Worm (Caenorhabditis elegans) whole organism, L4 larva: Measurements from ENCODE around the gene cest-2.3.

Experiments
- F37D6.2 ChIP-seq: sonication (generic microtip); optimal IDR thresholded peaks from 2 replicates; lab custom pipeline; 2016; ENCODE audit warnings: mild to moderate bottlenecking, missing genetic modification characterization, missing compliant biosample characterization
- R02D3.7 ChIP-seq: fragments of 150-350 bp; sonication (generic microtip); optimal IDR thresholded peaks from 3 replicates; lab custom pipeline; 2014; ENCODE audit warnings: missing biosample characterization, missing genetic modification characterization
- T20F7.1 ChIP-seq: fragments of 200-800 bp; sonication (Bioruptor generic); optimal IDR thresholded peaks from 2 replicates; lab custom pipeline; 2018; ENCODE audit warnings: mild to moderate bottlenecking, missing genetic modification characterization, missing compliant biosample characterization
- T26A8.4 ChIP-seq: fragments of 200-800 bp; sonication (Bioruptor generic); IDR thresholded peaks from 2 replicates; pipeline ENCODE4 v1.3.6; 2022; ENCODE audit warnings: missing genetic modification characterization, missing compliant biosample characterization
- ZK337.2 ChIP-seq: fragments of 200-800 bp; sonication (Bioruptor generic); IDR thresholded peaks from 2 replicates; pipeline ENCODE4 v1.3.6; 2022; ENCODE audit warnings: missing genetic modification reagents, missing genetic modification characterization, missing compliant biosample characterization
- arid-1 ChIP-seq: fragments of 200-800 bp; sonication (Bioruptor generic); conservative IDR thresholded peaks from 2 replicates; pipeline ENCODE4 v1.3.6; 2022; ENCODE audit warnings: missing genetic modification reagents, missing genetic modification characterization, missing compliant biosample characterization
- ceh-28 ChIP-seq: fragments of 150-350 bp; optimal IDR thresholded peaks from 2 replicates; lab custom pipeline; 2014; ENCODE audit warnings: missing biosample characterization, missing genetic modification reagents, missing genetic modification characterization
- cey-2 ChIP-seq: sonication (generic microtip); optimal IDR thresholded peaks from 3 replicates; lab custom pipeline; 2017; ENCODE audit warnings: missing genetic modification characterization, mild to moderate bottlenecking, missing compliant biosample characterization, antibody characterized with exemption, borderline replicate concordance; ENCODE audit not compliant: insufficient read depth
- ctbp-1 ChIP-seq: fragments of 200-800 bp; sonication (Bioruptor generic); IDR thresholded peaks from 2 replicates; pipeline ENCODE4 v1.3.6; 2022; ENCODE audit warnings: missing genetic modification reagents, missing genetic modification characterization, missing compliant biosample characterization
- daf-12 ChIP-seq: fragments of 150-350 bp; optimal IDR thresholded peaks from 2 replicates; lab custom pipeline; 2014; ENCODE audit warnings: missing biosample characterization, missing genetic modification reagents, missing genetic modification characterization
- daf-16 ChIP-seq, 3 experiments: sonication (generic microtip); optimal IDR thresholded peaks; 2 replicates each; lab custom pipeline; 2016 to 2017; ENCODE audit warnings: missing genetic modification characterization in 3 of 3, missing genetic modification reagents in 3 of 3, mild to moderate bottlenecking in 2 of 3, missing compliant biosample characterization in 2 of 3, missing biosample characterization in 1 of 3, moderate library complexity in 1 of 3
- daf-19 ChIP-seq: fragments of 200-800 bp; sonication (Bioruptor generic); conservative IDR thresholded peaks from 2 replicates; pipeline ENCODE4 v1.3.6; 2022; ENCODE audit warnings: missing genetic modification characterization, missing compliant biosample characterization
- dmd-8 ChIP-seq: fragments of 200-800 bp; sonication (Bioruptor generic); IDR thresholded peaks from 2 replicates; pipeline ENCODE4 v1.3.6; 2022; ENCODE audit warnings: missing genetic modification characterization, missing compliant biosample characterization
- dpl-1 ChIP-seq: fragments of 150-350 bp; optimal IDR thresholded peaks from 2 replicates; lab custom pipeline; 2014; ENCODE audit warnings: missing biosample characterization, missing genetic modification reagents, missing genetic modification characterization
- duxl-1 ChIP-seq: sonication (generic microtip); optimal IDR thresholded peaks from 2 replicates; lab custom pipeline; 2016; ENCODE audit warnings: mild to moderate bottlenecking, missing genetic modification characterization, moderate library complexity, missing compliant biosample characterization; ENCODE audit not compliant: poor library complexity
- fos-1 ChIP-seq: fragments of 150-350 bp; optimal IDR thresholded peaks from 2 replicates; lab custom pipeline; 2014; ENCODE audit warnings: missing biosample characterization, missing genetic modification characterization
- gei-8 ChIP-seq: fragments of 200-800 bp; sonication (Bioruptor generic); optimal IDR thresholded peaks from 2 replicates; lab custom pipeline; 2018; ENCODE audit warnings: mild to moderate bottlenecking, missing genetic modification characterization, missing compliant biosample characterization
- hlh-11 ChIP-seq: fragments of 200-800 bp; sonication (Bioruptor generic); optimal IDR thresholded peaks from 2 replicates; lab custom pipeline; 2018; ENCODE audit warnings: mild to moderate bottlenecking, missing genetic modification characterization, missing compliant biosample characterization
- hlh-30 ChIP-seq: sonication (generic microtip); optimal IDR thresholded peaks from 2 replicates; lab custom pipeline; 2017; ENCODE audit warnings: antibody characterized with exemption, mild to moderate bottlenecking, missing genetic modification characterization, missing compliant biosample characterization; ENCODE audit not compliant: insufficient read depth
- hmg-1.1 ChIP-seq: fragments of 200-800 bp; sonication (Bioruptor generic); IDR thresholded peaks from 2 replicates; pipeline ENCODE4 v1.3.6; 2022; ENCODE audit warnings: missing genetic modification reagents, missing genetic modification characterization, missing compliant biosample characterization
- jun-1 ChIP-seq: fragments of 150-350 bp; optimal IDR thresholded peaks from 2 replicates; lab custom pipeline; 2014; ENCODE audit warnings: missing biosample characterization, missing genetic modification reagents, missing genetic modification characterization
- lin-1 ChIP-seq: fragments of 200-800 bp; sonication (Bioruptor generic); IDR thresholded peaks from 2 replicates; pipeline ENCODE4 v1.3.6; 2022; ENCODE audit warnings: missing genetic modification reagents, missing genetic modification characterization, missing compliant biosample characterization
- lin-29 ChIP-seq: fragments of 200-800 bp; sonication (Bioruptor generic); IDR thresholded peaks from 2 replicates; pipeline ENCODE4 v1.3.6; 2022; ENCODE audit warnings: missing genetic modification reagents, missing genetic modification characterization, missing compliant biosample characterization
- lin-38 ChIP-seq: fragments of 200-800 bp; sonication (Bioruptor generic); IDR thresholded peaks from 2 replicates; pipeline ENCODE4 v1.3.6; 2022; ENCODE audit warnings: missing genetic modification reagents, missing genetic modification characterization, missing compliant biosample characterization
- lir-3 ChIP-seq: sonication (generic microtip); optimal IDR thresholded peaks from 2 replicates; lab custom pipeline; 2016; ENCODE audit warnings: mild to moderate bottlenecking, missing genetic modification characterization, missing compliant biosample characterization
- lsy-2 ChIP-seq, 2 experiments: fragments of 150-350 bp in 1 of 2; sonication (generic microtip) in 1 of 2; optimal IDR thresholded peaks; 2 replicates each; lab custom pipeline; 2014 to 2017; ENCODE audit warnings: missing biosample characterization in 2 of 2, missing genetic modification characterization in 2 of 2
- madf-9 ChIP-seq: fragments of 200-800 bp; sonication (Bioruptor generic); conservative IDR thresholded peaks from 2 replicates; pipeline ENCODE4 v1.3.6; 2022; ENCODE audit warnings: missing genetic modification reagents, missing genetic modification characterization, missing compliant biosample characterization
- mdt-29 ChIP-seq: fragments of 200-800 bp; sonication (Bioruptor generic); IDR thresholded peaks from 2 replicates; pipeline ENCODE4 v1.3.6; 2022; ENCODE audit warnings: missing genetic modification reagents, missing genetic modification characterization, missing compliant biosample characterization
- mep-1 ChIP-seq: fragments of 150-350 bp; sonication (generic microtip); optimal IDR thresholded peaks from 3 replicates; lab custom pipeline; 2014; ENCODE audit warnings: missing biosample characterization, missing genetic modification characterization
- mxl-2 ChIP-seq: fragments of 200-800 bp; sonication (Bioruptor generic); conservative IDR thresholded peaks from 2 replicates; pipeline ENCODE4 v1.3.6; 2022; ENCODE audit warnings: missing genetic modification reagents, missing genetic modification characterization, missing compliant biosample characterization
- nhr-10 ChIP-seq: fragments of 150-350 bp; optimal IDR thresholded peaks from 2 replicates; lab custom pipeline; 2014; ENCODE audit warnings: missing biosample characterization, missing genetic modification characterization
- nhr-11 ChIP-seq: fragments of 150-350 bp; optimal IDR thresholded peaks from 2 replicates; lab custom pipeline; 2014; ENCODE audit warnings: missing biosample characterization, missing genetic modification characterization
- nhr-111 ChIP-seq: fragments of 200-800 bp; sonication (Bioruptor generic); optimal IDR thresholded peaks from 2 replicates; lab custom pipeline; 2018; ENCODE audit warnings: mild to moderate bottlenecking, missing genetic modification characterization, missing compliant biosample characterization
- nhr-237 ChIP-seq: sonication (generic microtip); optimal IDR thresholded peaks from 2 replicates; lab custom pipeline; 2017; ENCODE audit warnings: missing biosample characterization, missing genetic modification characterization
- nhr-28 ChIP-seq: fragments of 150-350 bp; optimal IDR thresholded peaks from 2 replicates; lab custom pipeline; 2014; ENCODE audit warnings: missing biosample characterization, missing genetic modification characterization
- nhr-6 ChIP-seq: fragments of 150-350 bp; optimal IDR thresholded peaks from 2 replicates; lab custom pipeline; 2014; ENCODE audit warnings: missing biosample characterization, missing genetic modification characterization
- pha-4 ChIP-seq, 2 experiments: fragments of 150-350 bp in 1 of 2; fragments of 200-800 bp in 1 of 2; sonication (Bioruptor generic) in 1 of 2; IDR thresholded peaks in 1 of 2; optimal IDR thresholded peaks in 1 of 2; 2 replicates each; pipeline versions ENCODE4 v1.3.6 to Lab custom; 2014 to 2022; ENCODE audit warnings: missing genetic modification characterization in 2 of 2, missing genetic modification reagents in 2 of 2, missing biosample characterization in 1 of 2, missing compliant biosample characterization in 1 of 2
- php-3 ChIP-seq: fragments of 200-800 bp; sonication (Bioruptor generic); IDR thresholded peaks from 2 replicates; pipeline ENCODE4 v1.3.6; 2022; ENCODE audit warnings: missing genetic modification reagents, missing genetic modification characterization, missing compliant biosample characterization
- pqm-1 ChIP-seq: sonication (generic microtip); optimal IDR thresholded peaks from 2 replicates; lab custom pipeline; 2017; ENCODE audit warnings: missing biosample characterization, missing genetic modification characterization
- sdz-12 ChIP-seq: fragments of 200-800 bp; sonication (Bioruptor generic); optimal IDR thresholded peaks from 2 replicates; lab custom pipeline; 2018; ENCODE audit warnings: mild to moderate bottlenecking, missing genetic modification characterization, missing compliant biosample characterization
- set-16 ChIP-seq: fragments of 200-800 bp; sonication (Bioruptor generic); IDR thresholded peaks from 2 replicates; pipeline ENCODE4 v1.3.6; 2022; ENCODE audit warnings: missing genetic modification reagents, missing genetic modification characterization, missing compliant biosample characterization
- skn-1 ChIP-seq: fragments of 150-350 bp; optimal IDR thresholded peaks from 2 replicates; lab custom pipeline; 2014; ENCODE audit warnings: missing biosample characterization, missing genetic modification characterization
- spr-3 ChIP-seq: fragments of 200-800 bp; sonication (Bioruptor generic); optimal IDR thresholded peaks from 2 replicates; lab custom pipeline; 2018; ENCODE audit warnings: mild to moderate bottlenecking, missing genetic modification characterization, missing compliant biosample characterization
- unc-130 ChIP-seq: sonication (generic microtip); optimal IDR thresholded peaks from 2 replicates; lab custom pipeline; 2016; ENCODE audit warnings: missing genetic modification reagents, missing genetic modification characterization, missing compliant biosample characterization
- vab-7 ChIP-seq: fragments of 200-800 bp; sonication (Bioruptor generic); IDR thresholded peaks from 2 replicates; pipeline ENCODE4 v1.3.6; 2022; ENCODE audit warnings: missing genetic modification reagents, missing genetic modification characterization, missing compliant biosample characterization
- zag-1 ChIP-seq: fragments of 150-350 bp; optimal IDR thresholded peaks from 2 replicates; lab custom pipeline; 2014; ENCODE audit warnings: missing biosample characterization, missing genetic modification characterization
- zfp-3 ChIP-seq: fragments of 200-800 bp; sonication (Bioruptor generic); conservative IDR thresholded peaks from 2 replicates; pipeline ENCODE4 v1.3.6; 2022; ENCODE audit warnings: missing genetic modification reagents, missing genetic modification characterization, missing compliant biosample characterization
- zip-2 ChIP-seq: fragments of 150-350 bp; optimal IDR thresholded peaks from 2 replicates; lab custom pipeline; 2014; ENCODE audit warnings: missing biosample characterization, missing genetic modification characterization

cest-2.3 gene

DNA sequence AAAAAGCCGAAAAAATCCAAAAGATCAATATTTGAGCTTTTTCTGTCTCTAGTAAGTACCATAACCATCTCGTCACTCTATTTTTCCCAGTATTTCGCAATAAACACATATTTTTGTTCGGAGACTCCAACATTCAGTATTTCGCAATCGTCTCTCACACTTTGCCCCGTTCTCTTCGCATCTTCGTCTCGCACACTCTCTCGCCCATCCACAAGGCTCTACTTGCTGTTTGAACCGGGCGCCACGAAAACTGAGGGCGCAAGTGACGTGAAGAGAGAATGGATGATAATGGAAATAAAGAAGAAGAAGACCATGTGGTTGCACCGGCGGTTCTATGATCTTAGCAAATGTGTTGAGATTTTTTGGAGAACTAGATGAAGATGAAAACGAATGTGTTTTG lies 17.3 kb upstream of the cest-2.3 start (continued):
- TF ChIP-seq dpl-1 (GFP tag; lab: Kevin White, UChicago) (peak; percentile 65), daf-19 (0 out of 2 replicates have a peak, but pooled peaks have one; percentile 13), sdz-12 (GFP tag; lab: Kevin White, UChicago) (no peak), zip-2 (tag; lab: Kevin White, UChicago) (peak; percentile 35), dmd-8 (GFP tag; lab: Robert Waterston, UW) (no peak), jun-1 (tag; lab: Kevin White, UChicago) (peak; percentile 81), hmg-1.1 (peak; percentile 93)
- TF ChIP-seq, all 104 proteins: peak for 62

DNA sequence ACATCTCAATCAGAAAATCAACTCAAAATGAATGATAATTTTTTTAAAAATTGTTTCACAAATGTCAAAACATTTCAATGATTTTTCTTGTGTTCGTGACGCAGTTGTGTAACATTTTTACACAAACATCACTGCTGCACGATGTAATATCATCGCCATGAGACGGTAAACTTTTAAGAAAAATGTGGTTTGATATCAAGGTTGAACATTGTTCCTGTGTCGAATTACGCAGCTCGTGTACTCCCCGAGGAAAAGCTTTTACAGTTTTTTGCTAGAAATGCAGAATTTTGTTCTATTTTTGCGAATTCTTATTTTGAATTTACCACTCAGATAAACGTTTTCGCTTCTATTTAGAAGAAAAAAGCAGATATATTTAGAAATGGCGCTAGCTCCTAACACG lies 14.9 kb upstream of the cest-2.3 start:
- TF ChIP-seq nhr-28 (tag; lab: Kevin White, UChicago) = peak; percentile 49
- no peak for TF ChIP-seq cey-2 (tag; lab: Kevin White, UChicago)
- TF ChIP-seq lin-1 = peak; percentile 59; the same call in 1 of the 2 replicates
- TF ChIP-seq ctbp-1 (GFP tag; lab: Robert Waterston, UW) = 0 out of 2 replicates have a peak, but pooled peaks have one; percentile 41
- TF ChIP-seq T26A8.4 (GFP tag; lab: Robert Waterston, UW) = peak; percentile 65
- no peak for TF ChIP-seq fos-1 (tag; lab: Kevin White, UChicago)
- no peak; the same call in 1 of the 2 replicates for TF ChIP-seq zfp-3
- no peak for TF ChIP-seq nhr-6 (tag; lab: Kevin White, UChicago)
- peak; percentile 83 for TF ChIP-seq mep-1 (tag; lab: Kevin White, UChicago)
- no peak for TF ChIP-seq spr-3
- peak; percentile 49; the same call in 1 of the 2 replicates for TF ChIP-seq arid-1 (GFP tag; lab: Robert Waterston, UW)
- TF ChIP-seq unc-130 (GFP tag; lab: Kevin White, UChicago) = no peak
- TF ChIP-seq mxl-2 (GFP tag; lab: Robert Waterston, UW) = no peak
- no peak for TF ChIP-seq madf-9 (GFP tag; lab: Robert Waterston, UW)
- TF ChIP-seq skn-1 = no peak
- peak; percentile 7 for TF ChIP-seq R02D3.7 (tag; lab: Kevin White, UChicago)
- TF ChIP-seq hlh-30 (tag; lab: Kevin White, UChicago) = peak; percentile 52
- TF ChIP-seq ZK337.2 (GFP tag; lab: Robert Waterston, UW) = 0 out of 2 replicates have a peak, but pooled peaks have one; percentile 5
- TF ChIP-seq T20F7.1 (GFP tag; lab: Kevin White, UChicago) = no peak
- TF ChIP-seq lin-38 = peak; percentile 29; the same call in 1 of the 2 replicates
- peak; percentile 54 for TF ChIP-seq hlh-11 (tag; lab: Kevin White, UChicago)
- TF ChIP-seq gei-8 (GFP tag; lab: Kevin White, UChicago) = no peak
- no peak for TF ChIP-seq set-16
- TF ChIP-seq zag-1 (tag; lab: Kevin White, UChicago) = no peak
- TF ChIP-seq lir-3 (tag; lab: Kevin White, UChicago) = no peak
- TF ChIP-seq lin-29 = no peak
- no peak for TF ChIP-seq nhr-10 (tag; lab: Kevin White, UChicago)
- TF ChIP-seq F37D6.2 (tag; lab: Kevin White, UChicago) = no peak
- no peak for TF ChIP-seq ceh-28 (tag; lab: Kevin White, UChicago)
- TF ChIP-seq php-3 (GFP tag; lab: Robert Waterston, UW) = no peak
- no peak for TF ChIP-seq daf-19
- TF ChIP-seq vab-7 (GFP tag; lab: Robert Waterston, UW) = no peak
- TF ChIP-seq nhr-11 (tag; lab: Kevin White, UChicago) = no peak
- no peak for TF ChIP-seq pqm-1 (tag; lab: Kevin White, UChicago)
- peak; percentile 47 for TF ChIP-seq duxl-1 (tag; lab: Kevin White, UChicago)
- peak; percentile 44; the same call in 1 of the 2 replicates for TF ChIP-seq pha-4 (GFP tag; IDR thresholded peaks at IDR 0.05; lab: Robert Waterston, UW)
- TF ChIP-seq pha-4 (tag; optimal IDR thresholded peaks at IDR 0.05; lab: Kevin White, UChicago) = no peak
- no peak for TF ChIP-seq mdt-29
- no peak for TF ChIP-seq daf-12 (tag; lab: Kevin White, UChicago)
- peak in 1 of 2 experiments; percentile 10 for TF ChIP-seq daf-16 (GFP tag; optimal IDR thresholded peaks at IDR 0.05; lab: Kevin White, UChicago)
- TF ChIP-seq daf-16 (tag; optimal IDR thresholded peaks at IDR 0.05; lab: Kevin White, UChicago) = peak; percentile 49
- no peak for TF ChIP-seq nhr-237 (tag; lab: Kevin White, UChicago)
- peak in 1 of 2 experiments; percentile 68 for TF ChIP-seq lsy-2 (tag; optimal IDR thresholded peaks at IDR 0.05; lab: Kevin White, UChicago)
- TF ChIP-seq nhr-111 = no peak
